Fruit fly (Drosophila melanogaster) whole organism, embryonic: Measurements from ENCODE around the gene eIF2gamma.

Source experiments
- CG10543 ChIP-seq: fragments of 200-800 bp; sonication (Bioruptor generic); optimal IDR thresholded peaks from 3 replicates; lab custom pipeline; 2017; ENCODE audit warnings: missing biosample characterization, mild to moderate bottlenecking, missing genetic modification characterization, moderate library complexity
- CG1529 ChIP-seq: fragments of 200-800 bp; sonication (Bioruptor generic); optimal IDR thresholded peaks from 3 replicates; lab custom pipeline; 2018; ENCODE audit warnings: missing biosample characterization, missing genetic modification characterization
- CG16779 ChIP-seq: fragments of 200-800 bp; sonication (Bioruptor generic); IDR thresholded peaks from 2 replicates; pipeline ENCODE4 v1.3.6; 2022; ENCODE audit warnings: missing biosample characterization, missing genetic modification characterization
- CG17359 ChIP-seq: fragments of 200-800 bp; sonication (Bioruptor generic); optimal IDR thresholded peaks from 3 replicates; lab custom pipeline; 2018; ENCODE audit warnings: missing biosample characterization, mild to moderate bottlenecking, missing genetic modification characterization, moderate library complexity
- CG3407 ChIP-seq: fragments of 200-800 bp; sonication (Bioruptor generic); optimal IDR thresholded peaks from 2 replicates; lab custom pipeline; 2018; ENCODE audit warnings: missing biosample characterization, mild to moderate bottlenecking, missing genetic modification characterization
- CG4707 ChIP-seq: fragments of 200-800 bp; sonication (Bioruptor generic); optimal IDR thresholded peaks from 2 replicates; lab custom pipeline; 2018; ENCODE audit warnings: missing biosample characterization, mild to moderate bottlenecking, missing genetic modification characterization, moderate library complexity
- CG5245 ChIP-seq: fragments of 200-800 bp; sonication (Bioruptor generic); optimal IDR thresholded peaks from 3 replicates; lab custom pipeline; 2016; ENCODE audit warnings: missing biosample characterization, missing genetic modification characterization
- gcm ChIP-seq: fragments of 200-800 bp; sonication (Bioruptor generic); optimal IDR thresholded peaks from 2 replicates; lab custom pipeline; 2019; ENCODE audit warnings: missing biosample characterization, mild to moderate bottlenecking, missing genetic modification characterization, moderate library complexity
- ham ChIP-seq: fragments of 200-800 bp; sonication (Bioruptor generic); IDR thresholded peaks from 2 replicates; pipeline ENCODE4 v1.3.6; 2022; ENCODE audit warnings: missing biosample characterization, missing genetic modification characterization
- kay ChIP-seq: fragments of 200-800 bp; sonication (Bioruptor generic); optimal IDR thresholded peaks from 2 replicates; lab custom pipeline; 2016; ENCODE audit warnings: missing biosample characterization, missing genetic modification characterization
- lmd ChIP-seq: fragments of 200-800 bp; sonication (Bioruptor generic); IDR thresholded peaks from 2 replicates; pipeline ENCODE4 v1.3.6; 2022; ENCODE audit warnings: missing biosample characterization, missing genetic modification characterization
- tll ChIP-seq, 2 experiments: fragments of 200-800 bp in 1 of 2; fragments of >200 bp in 1 of 2; sonication (Bioruptor generic) in 1 of 2; optimal IDR thresholded peaks; 2 replicates each; lab custom pipeline; 2017 to 2019; ENCODE audit warnings: missing biosample characterization in 2 of 2, missing genetic modification characterization in 2 of 2, mild to moderate bottlenecking in 1 of 2, moderate library complexity in 1 of 2

- no peak for TF ChIP-seq CG17359
- TF ChIP-seq ham (GFP tag; lab: Robert Waterston, UW): no peak
- peak; percentile 16 for TF ChIP-seq CG10543
- no peak for TF ChIP-seq tll (GFP tag; optimal IDR thresholded peaks at IDR 0.05; lab: Kevin White, UChicago)
- no peak for TF ChIP-seq CG4707 (GFP tag; lab: Kevin White, UChicago)
- peak; percentile 32 for TF ChIP-seq kay
- TF ChIP-seq gcm (GFP tag; lab: Kevin White, UChicago): no peak
- TF ChIP-seq lmd (GFP tag; lab: Robert Waterston, UW): no peak
- no peak for TF ChIP-seq CG3407
- TF ChIP-seq CG1529: no peak
- TF ChIP-seq CG5245: no peak
- TF ChIP-seq CG16779 (GFP tag; lab: Robert Waterston, UW): no peak
These were observed 22.9 kb upstream of the eIF2gamma start for dm6 chr3R:15286024-15286692.
